Fruit fly (Drosophila melanogaster): Measurements from ENCODE around the gene CG31915.
A peak's percentile ranks its signal among the peaks of the same experiment; 100 is the strongest.

The CG31915 gene

DNA sequence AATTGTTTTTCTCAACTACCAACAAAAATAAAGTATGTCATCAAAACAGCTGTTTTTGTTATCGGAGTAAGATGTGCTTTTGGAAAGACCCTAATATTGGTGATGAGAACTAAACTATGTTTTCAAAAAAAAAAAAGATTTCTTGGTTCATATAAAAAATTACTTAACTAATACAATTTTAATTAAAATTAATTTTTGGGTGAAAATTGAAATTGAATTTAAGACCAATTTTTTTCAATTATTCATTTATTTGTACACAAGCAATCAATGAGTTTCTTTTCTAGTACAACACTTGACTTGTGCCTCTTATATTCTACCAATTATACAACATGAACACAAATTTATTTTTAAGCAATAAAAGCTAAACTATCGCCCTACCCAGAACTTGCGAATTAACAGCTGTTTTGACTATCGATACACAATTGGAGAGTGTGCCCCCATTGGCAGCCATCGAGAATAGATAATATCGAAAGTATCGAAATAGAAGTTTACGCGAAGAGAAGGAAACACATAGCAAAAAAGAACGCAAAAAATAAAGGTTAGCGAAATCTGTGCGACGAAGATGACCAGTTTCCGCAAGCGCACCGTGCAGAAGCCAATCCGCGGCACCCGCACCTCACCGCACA lies 4.0 kb upstream of the CG31915 start, which contains the start of the genes Vps52 and Elp4 (continued):
- peak; percentile 67 for TF ChIP-seq nerfin-2 (GFP tag; IDR thresholded peaks at IDR 0.05; ENCODE audit: partially characterized antibody)
- TF ChIP-seq CG14014 (GFP tag; IDR thresholded peaks at IDR 0.05), result peak; percentile 82
- no peak for TF ChIP-seq lov (optimal IDR thresholded peaks at IDR 0.05)
- no peak for TF ChIP-seq lov (GFP tag; IDR thresholded peaks at IDR 0.05)
- TF ChIP-seq CG1529 (GFP tag; optimal IDR thresholded peaks at IDR 0.05), result peak; percentile 27
- peak; percentile 64; the same call in 2 of the 3 replicates for TF ChIP-seq zen2 (GFP tag; IDR thresholded peaks at IDR 0.05; ENCODE audit: partially characterized antibody)
- no peak for TF ChIP-seq Asciz (GFP tag; optimal IDR thresholded peaks at IDR 0.05)
- peak; percentile 63 for TF ChIP-seq CG2129 (GFP tag; IDR thresholded peaks at IDR 0.05; ENCODE audit: partially characterized antibody)
- no peak for TF ChIP-seq fd102C (GFP tag; optimal IDR thresholded peaks at IDR 0.05)
- peak; percentile 40 for TF ChIP-seq cwo (GFP tag; optimal IDR thresholded peaks at IDR 0.05)
- peak; percentile 65; the same call in 1 of the 2 replicates for TF ChIP-seq CG32767 (GFP tag; IDR thresholded peaks at IDR 0.05)
- TF ChIP-seq tap (tag; optimal IDR thresholded peaks at IDR 0.05), result no peak
- peak; percentile 47; the same call in 1 of the 3 replicates for TF ChIP-seq CG2889 (GFP tag; IDR thresholded peaks at IDR 0.05)
- no peak for TF ChIP-seq CG12071 (GFP tag; optimal IDR thresholded peaks at IDR 0.05)
- no peak for TF ChIP-seq Stat92E (GFP tag; optimal IDR thresholded peaks at IDR 0.05)
- peak; percentile 68; the same call in 1 of the 2 replicates for TF ChIP-seq rib (GFP tag; IDR thresholded peaks at IDR 0.05)
- peak; percentile 77 for TF ChIP-seq CG4424 (GFP tag; optimal IDR thresholded peaks at IDR 0.05)
- peak; percentile 78 for TF ChIP-seq ind (GFP tag; optimal IDR thresholded peaks at IDR 0.05)
- TF ChIP-seq CG14667 (GFP tag; IDR thresholded peaks at IDR 0.05), result peak; percentile 28; the same call in 1 of the 2 replicates
- peak; percentile 56 for TF ChIP-seq Lhr (GFP tag; optimal IDR thresholded peaks at IDR 0.05)
- TF ChIP-seq CG31224 (GFP tag; IDR thresholded peaks at IDR 0.05), result peak; percentile 56; the same call in 1 of the 2 replicates
- peak; percentile 52 to 68 for TF ChIP-seq Pdp1 (GFP tag; optimal IDR thresholded peaks at IDR 0.05)
- peak; percentile 19; the same call in 1 of the 2 replicates for TF ChIP-seq ap (GFP tag; IDR thresholded peaks at IDR 0.05)
- 0 out of 3 replicates have a peak, but pooled peaks have one; percentile 48 for TF ChIP-seq mld (GFP tag; IDR thresholded peaks at IDR 0.05; ENCODE audit: partially characterized antibody)
- TF ChIP-seq Dad (GFP tag; optimal IDR thresholded peaks at IDR 0.05), result peak; percentile 10
- TF ChIP-seq CG4360 (GFP tag; IDR thresholded peaks at IDR 0.05), result no peak
- TF ChIP-seq CG12942 (GFP tag; optimal IDR thresholded peaks at IDR 0.05), result peak; percentile 71
- TF ChIP-seq Dbx (GFP tag; IDR thresholded peaks at IDR 0.05), result peak; percentile 70; the same call in 2 of the 3 replicates
- peak; percentile 30 for TF ChIP-seq CG12219 (GFP tag; optimal IDR thresholded peaks at IDR 0.05)
- peak; percentile 71 for TF ChIP-seq zen (tag; optimal IDR thresholded peaks at IDR 0.05)
- peak; percentile 43 to 57 for TF ChIP-seq chif (GFP tag; optimal IDR thresholded peaks at IDR 0.05)
- peak; percentile 44 for TF ChIP-seq Usf (GFP tag; optimal IDR thresholded peaks at IDR 0.05)
- TF ChIP-seq insv (GFP tag; optimal IDR thresholded peaks at IDR 0.05), result peak in 1 of 2 experiments; percentile 51
- no peak for TF ChIP-seq Rx (GFP tag; IDR thresholded peaks at IDR 0.05)
- TF ChIP-seq trem (tag; optimal IDR thresholded peaks at IDR 0.05), result peak; percentile 61
- TF ChIP-seq HmgZ (tag; optimal IDR thresholded peaks at IDR 0.05), result peak; percentile 66
- peak; percentile 64 for TF ChIP-seq twi (tag; optimal IDR thresholded peaks at IDR 0.05)
- TF ChIP-seq CG12391 (tag; optimal IDR thresholded peaks at IDR 0.05), result peak; percentile 90
- TF ChIP-seq kah (GFP tag; optimal IDR thresholded peaks at IDR 0.05), result peak; percentile 2
- TF ChIP-seq CG11456 (GFP tag; IDR thresholded peaks at IDR 0.05), result peak; percentile 74; the same call in 2 of the 3 replicates
- TF ChIP-seq stwl (tag; optimal IDR thresholded peaks at IDR 0.05), result peak; percentile 36
- no peak for TF ChIP-seq Doc2 (GFP tag; IDR thresholded peaks at IDR 0.05)
- TF ChIP-seq nom (GFP tag; optimal IDR thresholded peaks at IDR 0.05), result peak; percentile 21
- no peak for TF ChIP-seq ara (GFP tag; IDR thresholded peaks at IDR 0.05)
- TF ChIP-seq CG7786 (GFP tag; optimal IDR thresholded peaks at IDR 0.05), result peak; percentile 30
- peak; percentile 66 for TF ChIP-seq Aef1 (GFP tag; IDR thresholded peaks at IDR 0.05)
- no peak for TF ChIP-seq CG43689 (GFP tag; IDR thresholded peaks at IDR 0.05)
- no peak for TF ChIP-seq croc (GFP tag; conservative IDR thresholded peaks at IDR 0.05)
